Worm (Caenorhabditis elegans) whole organism, late embryonic: ENCODE results near the gene C09B9.7.

Experiments
- C38D4.7 ChIP-seq: fragments of 200-800 bp; sonication (Bioruptor generic); optimal IDR thresholded peaks from 2 replicates; lab custom pipeline; 2018; ENCODE audit warnings: mild to moderate bottlenecking, missing genetic modification characterization, moderate library complexity, missing compliant biosample characterization
- F13H6.1 ChIP-seq: sonication (generic microtip); optimal IDR thresholded peaks from 2 replicates; lab custom pipeline; 2016; ENCODE audit warnings: missing genetic modification characterization, missing compliant biosample characterization
- K02D7.2 ChIP-seq: sonication (generic microtip); optimal IDR thresholded peaks from 2 replicates; lab custom pipeline; 2017; ENCODE audit warnings: mild to moderate bottlenecking, missing genetic modification characterization, missing compliant biosample characterization
- K09A11.1 ChIP-seq: sonication (generic microtip); optimal IDR thresholded peaks from 2 replicates; lab custom pipeline; 2017; ENCODE audit warnings: antibody characterized with exemption, mild to moderate bottlenecking, missing genetic modification characterization, missing compliant biosample characterization; ENCODE audit not compliant: insufficient read depth
- T23F11.4 ChIP-seq: fragments of 200-800 bp; sonication (Bioruptor generic); optimal IDR thresholded peaks from 2 replicates; lab custom pipeline; 2018; ENCODE audit warnings: mild to moderate bottlenecking, missing genetic modification characterization, missing compliant biosample characterization
- ceh-14 ChIP-seq: sonication (generic microtip); optimal IDR thresholded peaks from 2 replicates; lab custom pipeline; 2016; ENCODE audit warnings: missing genotype, missing genetic modification characterization, missing compliant biosample characterization
- ceh-18 ChIP-seq: sonication (generic microtip); optimal IDR thresholded peaks from 2 replicates; lab custom pipeline; 2016; ENCODE audit warnings: missing genetic modification characterization, missing compliant biosample characterization
- ceh-19 ChIP-seq: fragments of 200-800 bp; sonication (Bioruptor generic); optimal IDR thresholded peaks from 2 replicates; lab custom pipeline; 2018; ENCODE audit warnings: mild to moderate bottlenecking, missing genetic modification characterization, missing compliant biosample characterization
- ceh-2 ChIP-seq: sonication (generic microtip); optimal IDR thresholded peaks from 2 replicates; lab custom pipeline; 2016; ENCODE audit warnings: missing genotype, missing genetic modification characterization, missing compliant biosample characterization
- ceh-22 ChIP-seq: sonication (generic microtip); optimal IDR thresholded peaks from 2 replicates; lab custom pipeline; 2017; ENCODE audit warnings: missing biosample characterization, missing genetic modification characterization
- ceh-24 ChIP-seq: sonication (generic microtip); optimal IDR thresholded peaks from 2 replicates; lab custom pipeline; 2016; ENCODE audit warnings: mild to moderate bottlenecking, missing genetic modification characterization, missing compliant biosample characterization
- ceh-30 ChIP-seq: fragments of 150-350 bp; optimal IDR thresholded peaks from 2 replicates; lab custom pipeline; 2014; ENCODE audit warnings: missing biosample characterization, missing genetic modification characterization
- ceh-34 ChIP-seq: sonication (generic microtip); optimal IDR thresholded peaks from 2 replicates; lab custom pipeline; 2016; ENCODE audit warnings: mild to moderate bottlenecking, missing genetic modification characterization, missing compliant biosample characterization
- ceh-45 ChIP-seq: fragments of 200-800 bp; sonication (Bioruptor generic); IDR thresholded peaks from 2 replicates; pipeline ENCODE4 v1.3.6; 2022; ENCODE audit warnings: missing genetic modification reagents, missing genetic modification characterization, missing compliant biosample characterization
- ceh-48 ChIP-seq: sonication (generic microtip); optimal IDR thresholded peaks from 2 replicates; lab custom pipeline; 2016; ENCODE audit warnings: missing genetic modification characterization, inconsistent platforms, missing compliant biosample characterization
- ceh-9 ChIP-seq: sonication (generic microtip); optimal IDR thresholded peaks from 2 replicates; lab custom pipeline; 2016; ENCODE audit warnings: mild to moderate bottlenecking, missing genetic modification characterization, inconsistent platforms, missing compliant biosample characterization
- che-1 ChIP-seq: sonication (generic microtip); optimal IDR thresholded peaks from 2 replicates; lab custom pipeline; 2016; ENCODE audit warnings: mild to moderate bottlenecking, missing genetic modification characterization, missing compliant biosample characterization
- dve-1 ChIP-seq: sonication (generic microtip); optimal IDR thresholded peaks from 2 replicates; lab custom pipeline; 2017; ENCODE audit warnings: antibody characterized with exemption, mild to moderate bottlenecking, missing genetic modification characterization, missing compliant biosample characterization
- elt-2 ChIP-seq: sonication (generic microtip); optimal IDR thresholded peaks from 2 replicates; lab custom pipeline; 2016; ENCODE audit warnings: missing genetic modification reagents, missing genetic modification characterization, missing compliant biosample characterization
- ets-4 ChIP-seq: sonication (generic microtip); optimal IDR thresholded peaks from 2 replicates; lab custom pipeline; 2016; ENCODE audit warnings: missing genetic modification characterization, missing compliant biosample characterization
- fax-1 ChIP-seq: sonication (generic microtip); optimal IDR thresholded peaks from 2 replicates; lab custom pipeline; 2016; ENCODE audit warnings: missing genotype, missing genetic modification characterization, missing compliant biosample characterization
- fkh-6 ChIP-seq: sonication (generic microtip); optimal IDR thresholded peaks from 2 replicates; lab custom pipeline; 2016; ENCODE audit warnings: missing genetic modification characterization, missing compliant biosample characterization
- gmeb-2 ChIP-seq: sonication (generic microtip); optimal IDR thresholded peaks from 2 replicates; lab custom pipeline; 2016; ENCODE audit warnings: missing genetic modification characterization, inconsistent platforms, missing compliant biosample characterization
- hlh-15 ChIP-seq: sonication (generic microtip); optimal IDR thresholded peaks from 2 replicates; lab custom pipeline; 2016; ENCODE audit warnings: missing genetic modification characterization, missing compliant biosample characterization
- hlh-30 ChIP-seq: sonication (generic microtip); optimal IDR thresholded peaks from 2 replicates; lab custom pipeline; 2017; ENCODE audit warnings: antibody characterized with exemption, missing genetic modification characterization, missing compliant biosample characterization; ENCODE audit not compliant: insufficient read depth
- lin-11 ChIP-seq: fragments of 200-800 bp; sonication (Bioruptor generic); optimal IDR thresholded peaks from 2 replicates; lab custom pipeline; 2018; ENCODE audit warnings: mild to moderate bottlenecking, missing genetic modification characterization, missing compliant biosample characterization
- nhr-232 ChIP-seq: sonication (generic microtip); optimal IDR thresholded peaks from 2 replicates; lab custom pipeline; 2016; ENCODE audit warnings: missing genetic modification characterization, missing compliant biosample characterization
- odd-2 ChIP-seq: sonication (generic microtip); optimal IDR thresholded peaks from 2 replicates; lab custom pipeline; 2017; ENCODE audit warnings: antibody characterized with exemption, mild to moderate bottlenecking, missing genetic modification characterization, missing compliant biosample characterization
- pag-3 ChIP-seq: sonication (generic microtip); optimal IDR thresholded peaks from 2 replicates; lab custom pipeline; 2016; ENCODE audit warnings: missing compliant biosample characterization, missing genetic modification characterization, borderline replicate concordance
- pat-9 ChIP-seq: fragments of 200-800 bp; sonication (Bioruptor generic); optimal IDR thresholded peaks from 2 replicates; lab custom pipeline; 2018; ENCODE audit warnings: mild to moderate bottlenecking, missing genetic modification characterization, moderate library complexity, missing compliant biosample characterization
- pax-1 ChIP-seq: fragments of 150-350 bp; optimal IDR thresholded peaks from 2 replicates; lab custom pipeline; 2014; ENCODE audit warnings: missing biosample characterization, missing genetic modification characterization
- pqm-1 ChIP-seq: sonication (generic microtip); optimal IDR thresholded peaks from 2 replicates; lab custom pipeline; 2016; ENCODE audit warnings: missing genetic modification characterization, missing compliant biosample characterization
- pros-1 ChIP-seq: fragments of 150-350 bp; optimal IDR thresholded peaks from 2 replicates; lab custom pipeline; 2014; ENCODE audit warnings: missing biosample characterization, missing genetic modification reagents, missing genetic modification characterization
- rnt-1 ChIP-seq: sonication (generic microtip); optimal IDR thresholded peaks from 2 replicates; lab custom pipeline; 2016; ENCODE audit warnings: missing genetic modification characterization, missing compliant biosample characterization
- tbx-2 ChIP-seq: sonication (generic microtip); optimal IDR thresholded peaks from 2 replicates; lab custom pipeline; 2016; ENCODE audit warnings: missing genetic modification characterization, missing compliant biosample characterization
- tbx-7 ChIP-seq: sonication (generic microtip); optimal IDR thresholded peaks from 2 replicates; lab custom pipeline; 2016; ENCODE audit warnings: missing genotype, missing genetic modification characterization, missing compliant biosample characterization
- unc-3 ChIP-seq, 2 experiments: fragments of 200-800 bp in 1 of 2; sonication (Bioruptor generic) in 1 of 2; sonication (generic microtip) in 1 of 2; conservative IDR thresholded peaks in 1 of 2; optimal IDR thresholded peaks in 1 of 2; 2 replicates each; pipeline versions ENCODE4 v1.3.6 to Lab custom; 2016 to 2022; ENCODE audit warnings: missing compliant biosample characterization in 2 of 2, missing genetic modification characterization in 2 of 2, missing genetic modification reagents in 1 of 2
- unc-55 ChIP-seq: sonication (generic microtip); optimal IDR thresholded peaks from 2 replicates; lab custom pipeline; 2017; ENCODE audit warnings: missing biosample characterization, missing genetic modification reagents, missing genetic modification characterization
- zip-5 ChIP-seq: sonication (generic microtip); optimal IDR thresholded peaks from 2 replicates; lab custom pipeline; 2016; ENCODE audit warnings: missing genetic modification characterization, missing compliant biosample characterization
- ztf-16 ChIP-seq: sonication (generic microtip); optimal IDR thresholded peaks from 2 replicates; lab custom pipeline; 2017; ENCODE audit warnings: missing genetic modification characterization, missing compliant biosample characterization

Gene C09B9.7

ce11 chrIV:5038744-5039143 lies 22.1 kb downstream of the C09B9.7 start (continued):
- TF ChIP-seq odd-2 (tag; lab: Kevin White, UChicago) (no peak), T23F11.4 (GFP tag; lab: Kevin White, UChicago) (no peak), ceh-22 (tag; lab: Kevin White, UChicago) (no peak), ceh-48 (tag; lab: Kevin White, UChicago) (no peak), che-1 (tag; lab: Kevin White, UChicago) (peak; percentile 39), ceh-34 (no peak), hlh-30 (tag; lab: Kevin White, UChicago) (no peak), ceh-9 (no peak), ceh-19 (GFP tag; lab: Kevin White, UChicago) (no peak), nhr-232 (tag; lab: Kevin White, UChicago) (peak; percentile 32), K02D7.2 (tag; lab: Kevin White, UChicago) (no peak), C38D4.7 (GFP tag; lab: Kevin White, UChicago) (peak; percentile 26), fkh-6 (tag; lab: Kevin White, UChicago) (no peak), hlh-15 (tag; lab: Kevin White, UChicago) (no peak), fax-1 (tag; lab: Kevin White, UChicago) (no peak), elt-2 (no peak), tbx-2 (tag; lab: Kevin White, UChicago) (no peak), unc-3 (GFP tag; conservative IDR thresholded peaks at IDR 0.05; lab: Robert Waterston, UW) (no peak), unc-3 (tag; optimal IDR thresholded peaks at IDR 0.05; lab: Kevin White, UChicago) (no peak), ets-4 (tag; lab: Kevin White, UChicago) (no peak), ztf-16 (tag; lab: Kevin White, UChicago) (no peak), K09A11.1 (tag; lab: Kevin White, UChicago) (no peak), pat-9 (tag; lab: Kevin White, UChicago) (peak; percentile 23), pax-1 (tag; lab: Kevin White, UChicago) (no peak), ceh-45 (0 out of 2 replicates have a peak, but pooled peaks have one; percentile 8), lin-11 (tag; lab: Kevin White, UChicago) (peak; percentile 3), ceh-2 (tag; lab: Kevin White, UChicago) (no peak), dve-1 (tag; lab: Kevin White, UChicago) (no peak)

ce11 chrIV:5037489-5037888 lies 23.4 kb downstream of the C09B9.7 start, which contains the start of gene C09B9.1:
Gene C09B9.1, plus strand, starts transcription at chrIV:5037789.
- TF ChIP-seq pag-3 (tag; lab: Kevin White, UChicago) (no peak), rnt-1 (tag; lab: Kevin White, UChicago) (no peak), F13H6.1 (no peak), ceh-18 (tag; lab: Kevin White, UChicago) (no peak), nhr-232 (tag; lab: Kevin White, UChicago) (no peak), ztf-16 (tag; lab: Kevin White, UChicago) (no peak), K09A11.1 (tag; lab: Kevin White, UChicago) (no peak), pqm-1 (tag; lab: Kevin White, UChicago) (no peak), fkh-6 (tag; lab: Kevin White, UChicago) (no peak), zip-5 (no peak)

DNA sequence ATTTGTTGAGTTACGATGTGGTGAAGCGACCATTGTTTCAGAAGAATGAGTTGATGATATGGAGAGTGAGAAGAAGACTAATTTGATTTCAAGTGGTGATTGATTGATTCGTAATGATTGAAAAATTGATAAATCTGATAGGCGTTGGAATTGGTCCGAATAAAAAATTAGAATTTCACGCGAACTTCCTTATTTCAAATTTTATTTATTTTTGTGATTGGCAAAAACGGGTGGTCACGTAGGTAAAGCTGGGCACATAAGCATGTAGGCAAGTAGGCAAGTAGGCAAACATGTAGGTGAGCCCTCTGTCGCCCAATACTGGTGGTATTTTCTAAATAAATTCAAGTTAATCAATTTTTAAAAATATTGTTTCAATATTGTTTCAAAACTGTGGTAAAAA lies 27.6 kb downstream of the C09B9.7 start, which contains the start of gene C09B9.4:
Gene C09B9.4 (minus strand): TSS at position 101 of the 400 bp plus-strand sequence.
- TF ChIP-seq ceh-24 (tag; lab: Kevin White, UChicago) (no peak), ceh-14 (no peak), tbx-7 (tag; lab: Kevin White, UChicago) (no peak), unc-55 (no peak), gmeb-2 (no peak), unc-3 (GFP tag; conservative IDR thresholded peaks at IDR 0.05; lab: Robert Waterston, UW) (no peak), unc-3 (tag; optimal IDR thresholded peaks at IDR 0.05; lab: Kevin White, UChicago) (no peak), pros-1 (tag; lab: Kevin White, UChicago) (no peak), nhr-232 (tag; lab: Kevin White, UChicago) (no peak), K02D7.2 (tag; lab: Kevin White, UChicago) (no peak), ceh-30 (tag; lab: Kevin White, UChicago) (no peak), ceh-48 (tag; lab: Kevin White, UChicago) (no peak), elt-2 (no peak)
